Worm (Caenorhabditis elegans) whole organism, late embryonic: ENCODE data around the gene F25B3.2.

Experiments used
- C08G9.2 ChIP-seq: sonication (generic microtip); optimal IDR thresholded peaks from 2 replicates; lab custom pipeline; 2016; ENCODE audit warnings: mild to moderate bottlenecking, missing genetic modification characterization, moderate library complexity, missing compliant biosample characterization
- K02D7.2 ChIP-seq: sonication (generic microtip); optimal IDR thresholded peaks from 2 replicates; lab custom pipeline; 2017; ENCODE audit warnings: mild to moderate bottlenecking, missing genetic modification characterization, missing compliant biosample characterization
- K09A11.1 ChIP-seq: sonication (generic microtip); optimal IDR thresholded peaks from 2 replicates; lab custom pipeline; 2017; ENCODE audit warnings: antibody characterized with exemption, mild to moderate bottlenecking, missing genetic modification characterization, missing compliant biosample characterization; ENCODE audit not compliant: insufficient read depth
- T23F11.4 ChIP-seq: fragments of 200-800 bp; sonication (Bioruptor generic); optimal IDR thresholded peaks from 2 replicates; lab custom pipeline; 2018; ENCODE audit warnings: mild to moderate bottlenecking, missing genetic modification characterization, missing compliant biosample characterization
- Y22D7AL.16 ChIP-seq: sonication (generic microtip); optimal IDR thresholded peaks from 2 replicates; lab custom pipeline; 2016; ENCODE audit warnings: missing genetic modification characterization, missing compliant biosample characterization
- ama-1 ChIP-seq: fragments of 150-350 bp; optimal IDR thresholded peaks from 2 replicates; lab custom pipeline; 2014
- ceh-14 ChIP-seq: sonication (generic microtip); optimal IDR thresholded peaks from 2 replicates; lab custom pipeline; 2016; ENCODE audit warnings: missing genotype, missing genetic modification characterization, missing compliant biosample characterization
- ceh-18 ChIP-seq: sonication (generic microtip); optimal IDR thresholded peaks from 2 replicates; lab custom pipeline; 2016; ENCODE audit warnings: missing genetic modification characterization, missing compliant biosample characterization
- ceh-19 ChIP-seq: fragments of 200-800 bp; sonication (Bioruptor generic); optimal IDR thresholded peaks from 2 replicates; lab custom pipeline; 2018; ENCODE audit warnings: mild to moderate bottlenecking, missing genetic modification characterization, missing compliant biosample characterization
- ceh-2 ChIP-seq: sonication (generic microtip); optimal IDR thresholded peaks from 2 replicates; lab custom pipeline; 2016; ENCODE audit warnings: missing genotype, missing genetic modification characterization, missing compliant biosample characterization
- ceh-22 ChIP-seq: sonication (generic microtip); optimal IDR thresholded peaks from 2 replicates; lab custom pipeline; 2017; ENCODE audit warnings: missing biosample characterization, missing genetic modification characterization
- ceh-24 ChIP-seq: sonication (generic microtip); optimal IDR thresholded peaks from 2 replicates; lab custom pipeline; 2016; ENCODE audit warnings: mild to moderate bottlenecking, missing genetic modification characterization, missing compliant biosample characterization
- ceh-31 ChIP-seq: sonication (generic microtip); optimal IDR thresholded peaks from 2 replicates; lab custom pipeline; 2016; ENCODE audit warnings: missing genetic modification characterization, missing compliant biosample characterization
- ceh-34 ChIP-seq: sonication (generic microtip); optimal IDR thresholded peaks from 2 replicates; lab custom pipeline; 2016; ENCODE audit warnings: mild to moderate bottlenecking, missing genetic modification characterization, missing compliant biosample characterization
- ceh-48 ChIP-seq: sonication (generic microtip); optimal IDR thresholded peaks from 2 replicates; lab custom pipeline; 2016; ENCODE audit warnings: missing genetic modification characterization, inconsistent platforms, missing compliant biosample characterization
- ceh-6 ChIP-seq: fragments of 200-800 bp; sonication (Bioruptor generic); optimal IDR thresholded peaks from 2 replicates; lab custom pipeline; 2018; ENCODE audit warnings: mild to moderate bottlenecking, missing genetic modification characterization, missing compliant biosample characterization
- che-1 ChIP-seq: sonication (generic microtip); optimal IDR thresholded peaks from 2 replicates; lab custom pipeline; 2016; ENCODE audit warnings: mild to moderate bottlenecking, missing genetic modification characterization, missing compliant biosample characterization
- dmd-4 ChIP-seq: sonication (generic microtip); optimal IDR thresholded peaks from 2 replicates; lab custom pipeline; 2016; ENCODE audit warnings: borderline replicate concordance, missing genetic modification characterization, missing compliant biosample characterization
- elt-2 ChIP-seq: sonication (generic microtip); optimal IDR thresholded peaks from 2 replicates; lab custom pipeline; 2016; ENCODE audit warnings: missing genetic modification reagents, missing genetic modification characterization, missing compliant biosample characterization
- elt-4 ChIP-seq: sonication (generic microtip); optimal IDR thresholded peaks from 2 replicates; lab custom pipeline; 2016; ENCODE audit warnings: missing genetic modification characterization, missing compliant biosample characterization
- eyg-1 ChIP-seq: sonication (generic microtip); optimal IDR thresholded peaks from 2 replicates; lab custom pipeline; 2016; ENCODE audit warnings: missing genotype, missing genetic modification characterization, missing compliant biosample characterization
- fax-1 ChIP-seq: sonication (generic microtip); optimal IDR thresholded peaks from 2 replicates; lab custom pipeline; 2016; ENCODE audit warnings: missing genotype, missing genetic modification characterization, missing compliant biosample characterization
- fkh-6 ChIP-seq: sonication (generic microtip); optimal IDR thresholded peaks from 2 replicates; lab custom pipeline; 2016; ENCODE audit warnings: missing genetic modification characterization, missing compliant biosample characterization
- gmeb-2 ChIP-seq: sonication (generic microtip); optimal IDR thresholded peaks from 2 replicates; lab custom pipeline; 2016; ENCODE audit warnings: missing genetic modification characterization, inconsistent platforms, missing compliant biosample characterization
- hlh-13 ChIP-seq: fragments of 200-800 bp; sonication (Bioruptor generic); optimal IDR thresholded peaks from 2 replicates; lab custom pipeline; 2018; ENCODE audit warnings: mild to moderate bottlenecking, missing genetic modification characterization, missing compliant biosample characterization
- hlh-30 ChIP-seq: sonication (generic microtip); optimal IDR thresholded peaks from 2 replicates; lab custom pipeline; 2017; ENCODE audit warnings: antibody characterized with exemption, missing genetic modification characterization, missing compliant biosample characterization; ENCODE audit not compliant: insufficient read depth
- hlh-8 ChIP-seq: sonication (generic microtip); optimal IDR thresholded peaks from 2 replicates; lab custom pipeline; 2016; ENCODE audit warnings: missing genotype, missing genetic modification characterization, missing compliant biosample characterization
- lin-11 ChIP-seq: fragments of 200-800 bp; sonication (Bioruptor generic); optimal IDR thresholded peaks from 2 replicates; lab custom pipeline; 2018; ENCODE audit warnings: mild to moderate bottlenecking, missing genetic modification characterization, missing compliant biosample characterization
- madf-2 ChIP-seq: sonication (generic microtip); optimal IDR thresholded peaks from 2 replicates; lab custom pipeline; 2017; ENCODE audit warnings: missing genetic modification characterization, missing compliant biosample characterization
- mec-3 ChIP-seq: sonication (generic microtip); optimal IDR thresholded peaks from 2 replicates; lab custom pipeline; 2016; ENCODE audit warnings: borderline replicate concordance, missing genetic modification characterization, missing compliant biosample characterization
- nfya-1 ChIP-seq: sonication (generic microtip); optimal IDR thresholded peaks from 2 replicates; lab custom pipeline; 2017; ENCODE audit warnings: missing genetic modification characterization, mild to moderate bottlenecking, missing compliant biosample characterization, antibody characterized with exemption, moderate library complexity
- nhr-232 ChIP-seq: sonication (generic microtip); optimal IDR thresholded peaks from 2 replicates; lab custom pipeline; 2016; ENCODE audit warnings: missing genetic modification characterization, missing compliant biosample characterization
- odd-2 ChIP-seq: sonication (generic microtip); optimal IDR thresholded peaks from 2 replicates; lab custom pipeline; 2017; ENCODE audit warnings: antibody characterized with exemption, mild to moderate bottlenecking, missing genetic modification characterization, missing compliant biosample characterization
- pag-3 ChIP-seq: sonication (generic microtip); optimal IDR thresholded peaks from 2 replicates; lab custom pipeline; 2016; ENCODE audit warnings: missing compliant biosample characterization, missing genetic modification characterization, borderline replicate concordance
- pat-9 ChIP-seq: fragments of 200-800 bp; sonication (Bioruptor generic); optimal IDR thresholded peaks from 2 replicates; lab custom pipeline; 2018; ENCODE audit warnings: mild to moderate bottlenecking, missing genetic modification characterization, moderate library complexity, missing compliant biosample characterization
- pax-1 ChIP-seq: fragments of 150-350 bp; optimal IDR thresholded peaks from 2 replicates; lab custom pipeline; 2014; ENCODE audit warnings: missing biosample characterization, missing genetic modification characterization
- pha-2 ChIP-seq: sonication (generic microtip); optimal IDR thresholded peaks from 2 replicates; lab custom pipeline; 2017; ENCODE audit warnings: mild to moderate bottlenecking, missing genetic modification characterization, missing compliant biosample characterization
- pha-4 ChIP-seq: fragments of 150-350 bp; optimal IDR thresholded peaks from 2 replicates; lab custom pipeline; 2018; ENCODE audit warnings: missing biosample characterization, missing genetic modification reagents, missing genetic modification characterization
- pqm-1 ChIP-seq: sonication (generic microtip); optimal IDR thresholded peaks from 2 replicates; lab custom pipeline; 2016; ENCODE audit warnings: missing genetic modification characterization, missing compliant biosample characterization
- pros-1 ChIP-seq: fragments of 150-350 bp; optimal IDR thresholded peaks from 2 replicates; lab custom pipeline; 2014; ENCODE audit warnings: missing biosample characterization, missing genetic modification reagents, missing genetic modification characterization
- sdc-2 ChIP-seq: sonication (generic microtip); optimal IDR thresholded peaks from 2 replicates; lab custom pipeline; 2016; ENCODE audit warnings: missing genotype, missing genetic modification characterization, missing compliant biosample characterization
- sox-4 ChIP-seq: sonication (generic microtip); optimal IDR thresholded peaks from 2 replicates; lab custom pipeline; 2017; ENCODE audit warnings: mild to moderate bottlenecking, missing genetic modification characterization, inconsistent platforms, missing compliant biosample characterization
- syd-9 ChIP-seq: sonication (generic microtip); optimal IDR thresholded peaks from 2 replicates; lab custom pipeline; 2016; ENCODE audit warnings: mild to moderate bottlenecking, missing genetic modification characterization, moderate library complexity, missing compliant biosample characterization
- tbx-2 ChIP-seq: sonication (generic microtip); optimal IDR thresholded peaks from 2 replicates; lab custom pipeline; 2016; ENCODE audit warnings: missing genetic modification characterization, missing compliant biosample characterization
- ttx-3 ChIP-seq: sonication (generic microtip); optimal IDR thresholded peaks from 2 replicates; lab custom pipeline; 2016; ENCODE audit warnings: missing genetic modification reagents, missing genetic modification characterization, missing compliant biosample characterization
- unc-3 ChIP-seq, 2 experiments: fragments of 200-800 bp in 1 of 2; sonication (Bioruptor generic) in 1 of 2; sonication (generic microtip) in 1 of 2; conservative IDR thresholded peaks in 1 of 2; optimal IDR thresholded peaks in 1 of 2; 2 replicates each; pipeline versions ENCODE4 v1.3.6 to Lab custom; 2016 to 2022; ENCODE audit warnings: missing compliant biosample characterization in 2 of 2, missing genetic modification characterization in 2 of 2, missing genetic modification reagents in 1 of 2
- unc-42 ChIP-seq: sonication (generic microtip); optimal IDR thresholded peaks from 2 replicates; lab custom pipeline; 2016; ENCODE audit warnings: missing genotype, missing genetic modification characterization, missing compliant biosample characterization
- unc-55 ChIP-seq: sonication (generic microtip); optimal IDR thresholded peaks from 2 replicates; lab custom pipeline; 2017; ENCODE audit warnings: missing biosample characterization, missing genetic modification reagents, missing genetic modification characterization
- unc-86 ChIP-seq: sonication (generic microtip); optimal IDR thresholded peaks from 2 replicates; lab custom pipeline; 2016; ENCODE audit warnings: missing genetic modification characterization, missing compliant biosample characterization
- zip-5 ChIP-seq: sonication (generic microtip); optimal IDR thresholded peaks from 2 replicates; lab custom pipeline; 2016; ENCODE audit warnings: missing genetic modification characterization, missing compliant biosample characterization
- ztf-16 ChIP-seq: sonication (generic microtip); optimal IDR thresholded peaks from 2 replicates; lab custom pipeline; 2017; ENCODE audit warnings: missing genetic modification characterization, missing compliant biosample characterization

F25B3.2 gene

ce11 chrV:9582594-9583322, 5.7 kb downstream of the F25B3.2 start, which contains the start of gene rtfo-1:
rtfo-1 (minus strand) TSS chrV:9582644.
- no peak for TF ChIP-seq sdc-2
- TF ChIP-seq K09A11.1 (tag; lab: Kevin White, UChicago) = peak; percentile 75
- TF ChIP-seq unc-86 (tag; lab: Kevin White, UChicago) = no peak
- no peak for TF ChIP-seq pqm-1 (tag; lab: Kevin White, UChicago)
- TF ChIP-seq ceh-34 = peak; percentile 24
- TF ChIP-seq ceh-22 (tag; lab: Kevin White, UChicago) = no peak
- no peak for TF ChIP-seq mec-3 (tag; lab: Kevin White, UChicago)
- peak; percentile 46 for TF ChIP-seq tbx-2 (tag; lab: Kevin White, UChicago)
- peak; percentile 38 for TF ChIP-seq fax-1
- TF ChIP-seq unc-55 (GFP tag; lab: Kevin White, UChicago) = no peak
- TF ChIP-seq lin-11 = peak; percentile 32
- peak; percentile 44 for TF ChIP-seq che-1 (tag; lab: Kevin White, UChicago)
- no peak for TF ChIP-seq ceh-6 (GFP tag; lab: Kevin White, UChicago)
- TF ChIP-seq pat-9 (tag; lab: Kevin White, UChicago) = no peak
- TF ChIP-seq syd-9 (tag; lab: Kevin White, UChicago) = peak; percentile 14
- TF ChIP-seq ceh-2 (tag; lab: Kevin White, UChicago) = peak; percentile 57
- TF ChIP-seq hlh-30 = no peak
- TF ChIP-seq C08G9.2 = no peak
- no peak for TF ChIP-seq pax-1
- no peak for TF ChIP-seq unc-42
- peak; percentile 30 for TF ChIP-seq madf-2 (tag; lab: Kevin White, UChicago)
- peak; percentile 61 for TF ChIP-seq odd-2 (tag; lab: Kevin White, UChicago)
- TF ChIP-seq ceh-19 (GFP tag; lab: Kevin White, UChicago) = peak; percentile 55
- TF ChIP-seq pha-2 (tag; lab: Kevin White, UChicago) = peak; percentile 61
- peak; percentile 51 for TF ChIP-seq ceh-31
- TF ChIP-seq zip-5 (tag; lab: Kevin White, UChicago) = peak; percentile 53
- TF ChIP-seq ttx-3 = peak; percentile 46
- TF ChIP-seq ama-1 (lab: Kevin White, UChicago) = no peak
- TF ChIP-seq dmd-4 (tag; lab: Kevin White, UChicago) = no peak
- TF ChIP-seq pha-4 (tag; lab: Kevin White, UChicago) = no peak
- TF ChIP-seq ztf-16 = no peak
- TF ChIP-seq hlh-8 (tag; lab: Kevin White, UChicago) = peak; percentile 2
- no peak for TF ChIP-seq pros-1 (tag; lab: Kevin White, UChicago)
- TF ChIP-seq eyg-1 (tag; lab: Kevin White, UChicago) = no peak
- peak; percentile 79 for TF ChIP-seq elt-2 (tag; lab: Kevin White, UChicago)
- peak; percentile 59 for TF ChIP-seq ceh-14 (tag; lab: Kevin White, UChicago)
- TF ChIP-seq ceh-18 (tag; lab: Kevin White, UChicago) = no peak
- TF ChIP-seq T23F11.4 (GFP tag; lab: Kevin White, UChicago) = peak; percentile 42
- peak; percentile 13 for TF ChIP-seq fkh-6 (tag; lab: Kevin White, UChicago)
- no peak for TF ChIP-seq elt-4 (tag; lab: Kevin White, UChicago)
- TF ChIP-seq nhr-232 (tag; lab: Kevin White, UChicago) = no peak
- TF ChIP-seq unc-3 (GFP tag; conservative IDR thresholded peaks at IDR 0.05; lab: Robert Waterston, UW) = no peak
- no peak for TF ChIP-seq unc-3 (tag; optimal IDR thresholded peaks at IDR 0.05; lab: Kevin White, UChicago)
- no peak for TF ChIP-seq K02D7.2 (tag; lab: Kevin White, UChicago)
- no peak for TF ChIP-seq hlh-13 (GFP tag; lab: Kevin White, UChicago)
- TF ChIP-seq ceh-24 (tag; lab: Kevin White, UChicago) = no peak
- TF ChIP-seq sox-4 = peak; percentile 60
- peak; percentile 27 for TF ChIP-seq ceh-48 (tag; lab: Kevin White, UChicago)
- peak; percentile 12 for TF ChIP-seq gmeb-2
- peak; percentile 72 for TF ChIP-seq nfya-1 (tag; lab: Kevin White, UChicago)
- TF ChIP-seq Y22D7AL.16 (tag; lab: Kevin White, UChicago) = no peak
- no peak for TF ChIP-seq pag-3 (tag; lab: Kevin White, UChicago)
